Fruit fly (Drosophila melanogaster): ENCODE data around the gene mRpS35.

- TF ChIP-seq CG8478 (optimal IDR thresholded peaks at IDR 0.05), result no peak
- TF ChIP-seq CTCF (optimal IDR thresholded peaks at IDR 0.05), result no peak
These were observed 39.6 kb downstream of the mRpS35 start for dm6 chr3L:2820275-2820674.
